Fruit fly (Drosophila melanogaster): Measurements from ENCODE around the gene pod1.

dm6 chrX:6824203-6824602 is 20.7 kb downstream of the pod1 start, which contains the start of gene nonC:
- TF ChIP-seq Jra (GFP tag; optimal IDR thresholded peaks at IDR 0.05) (no peak), Rel (GFP tag; optimal IDR thresholded peaks at IDR 0.05) (no peak), Rel (tag; optimal IDR thresholded peaks at IDR 0.05) (no peak), GATAd (GFP tag; optimal IDR thresholded peaks at IDR 0.05) (no peak), Hnf4 (GFP tag; optimal IDR thresholded peaks at IDR 0.05) (no peak)

All from whole organism, wandering third instar larva.